Fruit fly (Drosophila melanogaster): ENCODE data around the gene HisRS.

Gene HisRS

dm6 chrX:18510884-18511283 is 4.3 kb upstream of the HisRS start (continued):
- no peak for TF ChIP-seq ci (GFP tag; IDR thresholded peaks at IDR 0.05)
- TF ChIP-seq pzg (GFP tag; optimal IDR thresholded peaks at IDR 0.05) = no peak
- no peak for TF ChIP-seq CG31388 (GFP tag; optimal IDR thresholded peaks at IDR 0.05)
- TF ChIP-seq Bteb2 (GFP tag; optimal IDR thresholded peaks at IDR 0.05) = no peak
- no peak for TF ChIP-seq CG14441 (GFP tag; IDR thresholded peaks at IDR 0.05)
- TF ChIP-seq tup (GFP tag; optimal IDR thresholded peaks at IDR 0.05) = no peak
- no peak for TF ChIP-seq CG9609 (GFP tag; optimal IDR thresholded peaks at IDR 0.05)
- no peak for TF ChIP-seq amos (GFP tag; IDR thresholded peaks at IDR 0.05; ENCODE audit: partially characterized antibody)
- TF ChIP-seq CG16863 (GFP tag; optimal IDR thresholded peaks at IDR 0.05) = no peak
- no peak for TF ChIP-seq unc-4 (GFP tag; IDR thresholded peaks at IDR 0.05; ENCODE audit: partially characterized antibody)
- TF ChIP-seq CG2120 (GFP tag; optimal IDR thresholded peaks at IDR 0.05) = no peak
- TF ChIP-seq zf30C (GFP tag; optimal IDR thresholded peaks at IDR 0.05) = no peak
- TF ChIP-seq HmgD (GFP tag; optimal IDR thresholded peaks at IDR 0.05) = no peak
- no peak for TF ChIP-seq so (GFP tag; IDR thresholded peaks at IDR 0.05)
- no peak for TF ChIP-seq luna (GFP tag; optimal IDR thresholded peaks at IDR 0.05)
- no peak for TF ChIP-seq pb (GFP tag; optimal IDR thresholded peaks at IDR 0.05)
- no peak for TF ChIP-seq BEAF-32 (GFP tag; optimal IDR thresholded peaks at IDR 0.05)
- TF ChIP-seq Dad (GFP tag; optimal IDR thresholded peaks at IDR 0.05) = no peak
- TF ChIP-seq CG18476 (GFP tag; optimal IDR thresholded peaks at IDR 0.05) = no peak
- TF ChIP-seq zfh1 (GFP tag; IDR thresholded peaks at IDR 0.05) = no peak
- TF ChIP-seq CG18764 (GFP tag; optimal IDR thresholded peaks at IDR 0.05) = no peak
- no peak for TF ChIP-seq Tbp (GFP tag; optimal IDR thresholded peaks at IDR 0.05)
- no peak for TF ChIP-seq CG32767 (GFP tag; IDR thresholded peaks at IDR 0.05)
- TF ChIP-seq CG2678 (tag; optimal IDR thresholded peaks at IDR 0.05) = peak; percentile 60
- TF ChIP-seq lmd (GFP tag; IDR thresholded peaks at IDR 0.05) = no peak
- no peak for TF ChIP-seq E2f2 (GFP tag; IDR thresholded peaks at IDR 0.05)
- no peak for TF ChIP-seq CG8290 (GFP tag; optimal IDR thresholded peaks at IDR 0.05)
- peak in 1 of 2 experiments; percentile 58 for TF ChIP-seq CG8290 (tag; optimal IDR thresholded peaks at IDR 0.05)
- no peak for TF ChIP-seq jigr1 (GFP tag; IDR thresholded peaks at IDR 0.05)
- no peak for TF ChIP-seq CG2202 (tag; optimal IDR thresholded peaks at IDR 0.05)
- TF ChIP-seq NK7.1 (GFP tag; optimal IDR thresholded peaks at IDR 0.05) = no peak
- TF ChIP-seq pho (GFP tag; optimal IDR thresholded peaks at IDR 0.05) = no peak
- no peak for TF ChIP-seq Fer2 (tag; optimal IDR thresholded peaks at IDR 0.05)
- TF ChIP-seq MESR4 (GFP tag; optimal IDR thresholded peaks at IDR 0.05) = no peak
- peak; percentile 33 for TF ChIP-seq CG13296 (GFP tag; optimal IDR thresholded peaks at IDR 0.05)
- TF ChIP-seq CG11247 (GFP tag; IDR thresholded peaks at IDR 0.05) = no peak
- no peak for TF ChIP-seq CG13424 (tag; optimal IDR thresholded peaks at IDR 0.05)
- no peak for TF ChIP-seq Myb (GFP tag; optimal IDR thresholded peaks at IDR 0.05)
- no peak for TF ChIP-seq CG33213 (GFP tag; optimal IDR thresholded peaks at IDR 0.05)
- TF ChIP-seq Hmx (GFP tag; optimal IDR thresholded peaks at IDR 0.05) = no peak
- no peak for TF ChIP-seq CG1792 (GFP tag; optimal IDR thresholded peaks at IDR 0.05)
- TF ChIP-seq CG3847 (GFP tag; IDR thresholded peaks at IDR 0.05) = no peak
- TF ChIP-seq CG15269 (tag; optimal IDR thresholded peaks at IDR 0.05) = peak; percentile 43
- TF ChIP-seq Poxn (GFP tag; IDR thresholded peaks at IDR 0.05) = no peak
- TF ChIP-seq CG42726 (GFP tag; IDR thresholded peaks at IDR 0.05; ENCODE audit: partially characterized antibody) = no peak
- TF ChIP-seq CG17612 (GFP tag; IDR thresholded peaks at IDR 0.05) = no peak
- TF ChIP-seq mld (GFP tag; IDR thresholded peaks at IDR 0.05; ENCODE audit: partially characterized antibody) = no peak
- TF ChIP-seq sqz (GFP tag; optimal IDR thresholded peaks at IDR 0.05) = no peak
- TF ChIP-seq CG6654 (GFP tag; optimal IDR thresholded peaks at IDR 0.05) = no peak
- TF ChIP-seq Hmr (GFP tag; optimal IDR thresholded peaks at IDR 0.05) = peak; percentile 2
- no peak for TF ChIP-seq cad (GFP tag; optimal IDR thresholded peaks at IDR 0.05)
- no peak for TF ChIP-seq repo (GFP tag; optimal IDR thresholded peaks at IDR 0.05)
- TF ChIP-seq nerfin-2 (GFP tag; IDR thresholded peaks at IDR 0.05; ENCODE audit: partially characterized antibody) = no peak
